Worm (Caenorhabditis elegans) whole organism, midembryonic: ENCODE data around the gene let-418.

Experiments
- T22C8.4 ChIP-seq: fragments of 200-800 bp; sonication (Bioruptor generic); IDR thresholded peaks from 2 replicates; pipeline ENCODE4 v1.3.6; 2022; ENCODE audit warnings: missing genetic modification characterization, missing compliant biosample characterization
- flt-1 ChIP-seq: fragments of 200-800 bp; sonication (Bioruptor generic); IDR thresholded peaks from 2 replicates; pipeline ENCODE4 v1.3.6; 2022; ENCODE audit warnings: missing genetic modification characterization, missing compliant biosample characterization
- ztf-29 ChIP-seq: fragments of 200-800 bp; sonication (Bioruptor generic); IDR thresholded peaks from 2 replicates; pipeline ENCODE4 v1.3.6; 2022; ENCODE audit warnings: missing genetic modification reagents, missing genetic modification characterization, missing compliant biosample characterization

ce11 chrV:5785372-5785771 lies 41.3 kb upstream of the let-418 start, which contains the start of gene F44E7.7:
- TF ChIP-seq T22C8.4 (no peak), ztf-29 (GFP tag; lab: Robert Waterston, UW) (no peak), flt-1 (GFP tag; lab: Robert Waterston, UW) (no peak)
